Fruit fly (Drosophila melanogaster) S2 (cell line): ENCODE results near the gene CG1428.

ENCODE experiments used
- CG8478 ChIP-seq: fragments of >200 bp; optimal IDR thresholded peaks from 2 replicates; lab custom pipeline; 2018
- CTCF ChIP-seq, 2 experiments: fragments of >200 bp; optimal IDR thresholded peaks; 2 replicates each; lab custom pipeline; 2018

DNA sequence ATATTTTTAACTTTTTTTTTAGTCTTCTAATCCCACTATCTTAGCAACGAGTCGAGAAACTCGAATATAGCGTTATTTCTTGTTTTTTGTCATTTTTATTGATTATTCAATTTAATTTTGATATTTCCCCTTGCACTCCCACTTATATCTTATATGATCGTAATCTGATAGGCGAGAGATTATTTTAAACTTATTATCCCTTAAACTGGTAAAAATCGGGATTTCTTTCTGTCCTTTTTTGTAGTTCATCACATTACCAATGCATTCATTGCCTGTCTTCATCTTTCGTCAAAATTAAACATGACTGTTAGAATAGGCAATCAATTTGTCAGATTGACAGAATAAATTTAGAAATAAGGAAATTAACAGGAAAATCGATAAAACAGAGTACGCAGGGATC is 3.4 kb upstream of the CG1428 start, which contains the start of gene CG1421:
- no peak for TF ChIP-seq CG8478
- no peak for TF ChIP-seq CTCF (optimal IDR thresholded peaks at IDR 0.05; lab: Kevin White, UChicago)
